Fruit fly (Drosophila melanogaster) S2 (cell line): ENCODE measurements around the gene a10.

Experiments
- CG8478 ChIP-seq: fragments of >200 bp; optimal IDR thresholded peaks from 2 replicates; lab custom pipeline; 2018
- CTCF ChIP-seq, 2 experiments: fragments of >200 bp; optimal IDR thresholded peaks; 2 replicates each; lab custom pipeline; 2018

Gene a10

dm6 chr3L:17007041-17007471 is 16.5 kb downstream of the a10 start:
- TF ChIP-seq CG8478 (no peak), CTCF (optimal IDR thresholded peaks at IDR 0.05; lab: Kevin White, UChicago) (no peak)

- no peak for TF ChIP-seq CTCF (optimal IDR thresholded peaks at IDR 0.05; lab: Kevin White, UChicago)
- TF ChIP-seq CG8478 = no peak
Observed at dm6 chr3L:17006250-17006693, 17.3 kb downstream of the a10 start.

dm6 chr3L:17005415-17005796 is 18.1 kb downstream of the a10 start:
- no peak for TF ChIP-seq CTCF (optimal IDR thresholded peaks at IDR 0.05; lab: Kevin White, UChicago)
- no peak for TF ChIP-seq CG8478

dm6 chr3L:17004765-17005414 is 18.7 kb downstream of the a10 start:
- TF ChIP-seq CG8478 (no peak), CTCF (optimal IDR thresholded peaks at IDR 0.05; lab: Kevin White, UChicago) (no peak)

- TF ChIP-seq CTCF (optimal IDR thresholded peaks at IDR 0.05; lab: Kevin White, UChicago) (no peak), CG8478 (no peak)
Observed at dm6 chr3L:17004218-17004759, 19.3 kb downstream of the a10 start.

dm6 chr3L:17003251-17004171 is 20.0 kb downstream of the a10 start:
- no peak for TF ChIP-seq CTCF (optimal IDR thresholded peaks at IDR 0.05; lab: Kevin White, UChicago)
- TF ChIP-seq CG8478 = no peak

dm6 chr3L:17002140-17002849 is 21.2 kb downstream of the a10 start:
- TF ChIP-seq CG8478 (no peak), CTCF (optimal IDR thresholded peaks at IDR 0.05; lab: Kevin White, UChicago) (no peak)

dm6 chr3L:17001055-17001454 is 22.5 kb downstream of the a10 start:
- TF ChIP-seq CG8478 (no peak), CTCF (optimal IDR thresholded peaks at IDR 0.05; lab: Kevin White, UChicago) (no peak)

- TF ChIP-seq CTCF (optimal IDR thresholded peaks at IDR 0.05; lab: Kevin White, UChicago) (no peak), CG8478 (no peak)
Observed at dm6 chr3L:17000289-17000688, 23.3 kb downstream of the a10 start.

dm6 chr3L:16994805-16995204 is 28.7 kb downstream of the a10 start:
- no peak for TF ChIP-seq CTCF (optimal IDR thresholded peaks at IDR 0.05; lab: Kevin White, UChicago)

- no peak for TF ChIP-seq CTCF (optimal IDR thresholded peaks at IDR 0.05; lab: Kevin White, UChicago)
- TF ChIP-seq CG8478 = no peak
Observed at dm6 chr3L:16989169-16989568, 34.4 kb downstream of the a10 start.

dm6 chr3L:16988526-16988925 is 35.0 kb downstream of the a10 start:
- no peak for TF ChIP-seq CTCF (optimal IDR thresholded peaks at IDR 0.05; lab: Kevin White, UChicago)
- no peak for TF ChIP-seq CG8478

- no peak for TF ChIP-seq CG8478
- no peak for TF ChIP-seq CTCF (optimal IDR thresholded peaks at IDR 0.05; lab: Kevin White, UChicago)
Observed at dm6 chr3L:16987347-16987746, 36.2 kb downstream of the a10 start.

dm6 chr3L:16986062-16987013 is 37.2 kb downstream of the a10 start:
- TF ChIP-seq CG8478 (no peak), CTCF (optimal IDR thresholded peaks at IDR 0.05; lab: Kevin White, UChicago) (no peak)
